Worm (Caenorhabditis elegans) whole organism, early embryonic: ENCODE data around the gene F16H6.4.
"Not testable (repeated sequence)": the region's sequence is repeated elsewhere in the genome, so short reads cannot be mapped to it uniquely, and the experiment has no call there.

Experiments used
- aly-1 ChIP-seq: sonication (generic microtip); optimal IDR thresholded peaks from 2 replicates; lab custom pipeline; 2016; ENCODE audit warnings: missing genetic modification characterization, missing compliant biosample characterization
- hmbx-1 ChIP-seq: sonication (generic microtip); optimal IDR thresholded peaks from 2 replicates; lab custom pipeline; 2016; ENCODE audit warnings: mild to moderate bottlenecking, missing genetic modification characterization, missing compliant biosample characterization
- scrt-1 ChIP-seq: fragments of 200-800 bp; sonication (Bioruptor generic); IDR thresholded peaks from 2 replicates; pipeline ENCODE4 v1.3.6; 2022; ENCODE audit warnings: missing genetic modification characterization, missing compliant biosample characterization

ce11 chrV:18216784-18217183, 18.3 kb downstream of the F16H6.4 start, which contains the start of gene F16H6.9:
- not testable (repeated sequence) for TF ChIP-seq aly-1 (tag; lab: Kevin White, UChicago); scrt-1 (GFP tag; lab: Robert Waterston, UW); hmbx-1 (tag; lab: Kevin White, UChicago)
